Worm (Caenorhabditis elegans) whole organism, late embryonic: ENCODE data around the gene snrp-3.

Experiments
- C38D4.7 ChIP-seq: fragments of 200-800 bp; sonication (Bioruptor generic); optimal IDR thresholded peaks from 2 replicates; lab custom pipeline; 2018; ENCODE audit warnings: mild to moderate bottlenecking, missing genetic modification characterization, moderate library complexity, missing compliant biosample characterization
- F13H6.1 ChIP-seq: sonication (generic microtip); optimal IDR thresholded peaks from 2 replicates; lab custom pipeline; 2016; ENCODE audit warnings: missing genetic modification characterization, missing compliant biosample characterization
- ahr-1 ChIP-seq: sonication (generic microtip); optimal IDR thresholded peaks from 2 replicates; lab custom pipeline; 2016; ENCODE audit warnings: missing genetic modification characterization, missing compliant biosample characterization
- fkh-10 ChIP-seq: fragments of 150-350 bp; optimal IDR thresholded peaks from 2 replicates; lab custom pipeline; 2014; ENCODE audit warnings: missing biosample characterization, missing genetic modification reagents, missing genetic modification characterization
- fkh-6 ChIP-seq: sonication (generic microtip); optimal IDR thresholded peaks from 2 replicates; lab custom pipeline; 2016; ENCODE audit warnings: missing genetic modification characterization, missing compliant biosample characterization
- hlh-30 ChIP-seq: sonication (generic microtip); optimal IDR thresholded peaks from 2 replicates; lab custom pipeline; 2017; ENCODE audit warnings: antibody characterized with exemption, missing genetic modification characterization, missing compliant biosample characterization; ENCODE audit not compliant: insufficient read depth
- madf-2 ChIP-seq: sonication (generic microtip); optimal IDR thresholded peaks from 2 replicates; lab custom pipeline; 2017; ENCODE audit warnings: missing genetic modification characterization, missing compliant biosample characterization
- unc-86 ChIP-seq: sonication (generic microtip); optimal IDR thresholded peaks from 2 replicates; lab custom pipeline; 2016; ENCODE audit warnings: missing genetic modification characterization, missing compliant biosample characterization

DNA sequence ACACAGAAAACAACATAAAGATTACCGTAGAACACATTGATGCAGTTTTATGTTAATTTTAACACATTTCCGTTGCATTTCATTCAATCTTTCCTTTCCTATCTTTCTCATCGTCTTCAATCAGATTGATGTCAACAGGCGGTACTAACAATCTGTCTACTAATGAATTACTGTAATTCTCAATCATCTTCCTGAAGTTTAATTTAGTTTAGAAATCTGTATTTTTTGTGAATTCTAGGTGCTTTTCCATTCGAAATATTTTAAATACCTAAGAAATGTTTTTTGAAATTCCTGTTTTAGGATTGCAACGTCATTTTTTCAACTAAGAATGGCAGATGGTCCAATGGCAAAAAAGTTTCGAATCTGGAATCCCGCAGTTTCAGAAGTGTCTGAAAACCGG lies 36.1 kb upstream of the snrp-3 start, which contains the start of gene F21D5.9:
- no peak for TF ChIP-seq unc-86 (tag; lab: Kevin White, UChicago)
- TF ChIP-seq ahr-1 (tag; lab: Kevin White, UChicago) = no peak
- TF ChIP-seq madf-2 (tag; lab: Kevin White, UChicago) = no peak
- TF ChIP-seq fkh-10 = no peak
- TF ChIP-seq fkh-6 (tag; lab: Kevin White, UChicago) = no peak
- no peak for TF ChIP-seq hlh-30 (tag; lab: Kevin White, UChicago)
- no peak for TF ChIP-seq F13H6.1
- TF ChIP-seq C38D4.7 (GFP tag; lab: Kevin White, UChicago) = no peak
